Fruit fly (Drosophila melanogaster): ENCODE measurements around the gene CG5445.

DNA sequence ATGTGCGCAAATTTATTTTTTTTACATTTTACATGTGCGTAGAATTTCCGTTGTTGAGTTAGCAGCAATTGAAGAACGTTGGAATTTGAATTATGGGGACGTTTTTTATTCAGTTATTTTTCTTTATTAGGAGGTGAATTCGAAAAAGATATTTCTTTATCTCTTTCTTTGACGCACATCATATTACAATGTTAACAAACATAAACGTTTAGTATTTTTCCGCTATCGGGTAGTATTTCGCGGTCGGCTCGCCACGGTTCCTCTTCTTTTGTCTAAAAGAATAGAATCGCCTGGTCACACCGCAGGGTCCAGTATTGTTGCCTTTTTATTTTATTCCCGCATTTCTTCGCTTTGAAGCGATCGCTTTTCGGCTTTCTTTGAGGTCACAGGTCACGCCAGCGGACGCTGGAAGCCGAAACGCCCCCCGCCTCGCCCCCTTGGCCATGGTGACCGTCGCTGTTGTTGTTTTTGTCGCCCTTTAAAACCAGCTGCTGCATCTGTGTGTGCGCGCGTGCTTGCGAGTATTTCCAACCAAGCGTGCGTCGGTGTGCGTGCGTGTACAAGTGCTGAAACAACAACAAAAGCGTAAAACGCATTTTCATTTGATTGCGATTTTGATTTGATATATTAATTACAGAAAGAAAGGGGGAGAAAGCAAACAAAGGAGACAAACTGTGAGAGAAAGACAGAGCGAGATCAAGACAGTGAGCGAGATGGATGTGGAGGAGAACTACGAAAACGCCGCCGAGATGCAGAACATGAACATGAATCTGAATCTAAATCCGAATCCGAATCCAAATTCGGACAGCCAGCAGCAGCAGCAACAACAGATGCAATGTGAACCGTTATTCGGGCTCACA, 20.1 kb downstream of the CG5445 start:
- no peak for TF ChIP-seq CTCF (optimal IDR thresholded peaks at IDR 0.05)
- no peak for TF ChIP-seq CG8478 (optimal IDR thresholded peaks at IDR 0.05)

Data from S2 (cell line).